Fruit fly (Drosophila melanogaster): ENCODE results near the gene CG7950.

dm6 chr3R:30060451-30061153 is 3.9 kb downstream of the CG7950 start:
- TF ChIP-seq sna (GFP tag; IDR thresholded peaks at IDR 0.05; ENCODE audit: partially characterized antibody) (no peak), CG15073 (GFP tag; optimal IDR thresholded peaks at IDR 0.05) (no peak), CG17385 (GFP tag; optimal IDR thresholded peaks at IDR 0.05) (no peak), tio (GFP tag; optimal IDR thresholded peaks at IDR 0.05) (no peak), CG30020 (tag; optimal IDR thresholded peaks at IDR 0.05) (no peak)
